Fruit fly (Drosophila melanogaster) whole organism, prepupa: ENCODE data around the gene Rac1.

ENCODE experiments used
- Hr38 ChIP-seq: sonication (Bioruptor generic); optimal IDR thresholded peaks from 2 replicates; lab custom pipeline; 2016; ENCODE audit warnings: missing biosample characterization, missing genetic modification characterization
- OdsH ChIP-seq: fragments of 200-800 bp; sonication (Bioruptor generic); optimal IDR thresholded peaks from 3 replicates; lab custom pipeline; 2016; ENCODE audit warnings: missing biosample characterization, missing genetic modification characterization
- Smox ChIP-seq: fragments of 200-800 bp; sonication (Bioruptor generic); optimal IDR thresholded peaks from 3 replicates; lab custom pipeline; 2016; ENCODE audit warnings: missing biosample characterization, missing genetic modification characterization
- Sox14 ChIP-seq: fragments of 200-800 bp; sonication (Bioruptor generic); optimal IDR thresholded peaks from 3 replicates; lab custom pipeline; 2016; ENCODE audit warnings: missing biosample characterization, missing genetic modification characterization
- topi ChIP-seq: fragments of 200-800 bp; sonication (Bioruptor generic); optimal IDR thresholded peaks from 3 replicates; lab custom pipeline; 2016; ENCODE audit warnings: missing biosample characterization, missing genetic modification characterization

DNA sequence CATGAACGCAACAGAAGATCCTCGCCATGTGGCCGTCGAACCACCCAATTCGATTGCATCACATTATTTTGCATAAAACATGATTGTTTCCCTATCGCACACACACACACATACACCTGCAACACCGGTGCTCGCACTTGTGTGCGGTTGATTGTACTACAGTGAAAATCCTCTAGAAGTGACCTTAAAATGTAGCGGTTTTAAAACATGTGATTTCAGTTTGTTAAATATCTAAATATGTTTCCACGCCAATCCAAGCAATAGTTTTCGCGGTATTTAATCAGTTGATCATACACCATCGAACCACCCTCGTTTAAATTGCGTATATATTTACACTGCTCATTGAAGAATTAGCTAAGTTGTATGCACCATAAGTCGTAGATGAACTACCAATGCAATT lies 27.9 kb upstream of the Rac1 start:
- TF ChIP-seq OdsH (GFP tag; lab: Kevin White, UChicago): no peak
- TF ChIP-seq Hr38: no peak
- no peak for TF ChIP-seq topi
- no peak for TF ChIP-seq Smox (GFP tag; lab: Kevin White, UChicago)
- no peak for TF ChIP-seq Sox14
